Worm (Caenorhabditis elegans): Measurements from ENCODE around the gene C55A6.10.
"Not testable (repeated sequence)": the region's sequence is repeated elsewhere in the genome, so short reads cannot be mapped to it uniquely, and the experiment has no call there.

Gene C55A6.10

DNA sequence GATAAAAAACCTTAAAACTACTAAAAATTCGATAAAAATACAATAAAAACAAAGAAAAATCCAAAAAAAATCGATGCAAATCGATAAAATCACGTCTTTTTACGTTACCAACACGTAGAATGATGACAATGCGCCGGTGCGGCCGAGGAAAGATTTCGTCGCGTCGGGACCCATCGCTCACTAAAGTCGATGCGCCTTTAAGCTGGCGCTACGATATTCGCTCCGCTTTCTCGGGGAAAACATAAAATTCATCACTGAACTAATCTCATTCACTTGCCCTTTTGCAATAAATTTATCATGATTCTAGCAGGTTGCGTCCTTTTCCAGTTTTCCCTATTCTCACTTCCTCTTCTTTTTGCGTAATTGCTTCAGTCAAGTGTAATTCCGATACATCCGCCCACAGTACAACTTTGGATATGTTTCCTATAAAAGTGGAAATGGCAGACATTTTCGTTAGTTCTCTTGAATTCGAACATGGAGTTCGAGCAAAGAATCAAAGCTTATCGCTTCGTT, 21.5 kb upstream of the C55A6.10 start, which contains the start of gene col-157:
TSS of gene col-157 (plus strand) at position 463 of the 513 bp plus-strand sequence.
- TF ChIP-seq med-1 (GFP tag; optimal IDR thresholded peaks at IDR 0.05; ENCODE audit: insufficient read depth); T22C8.4 (GFP tag; IDR thresholded peaks at IDR 0.05); flt-1 (GFP tag; IDR thresholded peaks at IDR 0.05): not testable (repeated sequence)

DNA sequence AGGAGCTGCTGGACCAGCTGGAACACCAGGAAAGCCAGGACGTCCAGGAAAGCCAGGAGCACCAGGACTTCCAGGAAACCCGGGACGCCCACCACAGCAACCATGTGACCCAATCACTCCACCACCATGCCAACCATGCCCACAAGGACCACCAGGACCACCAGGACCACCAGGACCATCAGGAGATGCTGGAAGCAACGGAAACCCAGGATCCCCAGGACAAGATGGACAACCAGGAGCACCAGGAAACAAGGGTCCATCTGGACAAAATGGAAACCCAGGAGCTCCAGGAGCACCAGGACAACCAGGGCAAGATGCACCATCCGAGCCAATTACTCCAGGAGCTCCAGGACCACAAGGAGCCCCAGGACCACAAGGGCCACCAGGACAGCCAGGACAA, 20.7 kb upstream of the C55A6.10 start:
- no peak for TF ChIP-seq med-1 (GFP tag; optimal IDR thresholded peaks at IDR 0.05; ENCODE audit: insufficient read depth)
- TF ChIP-seq ztf-23 (GFP tag; IDR thresholded peaks at IDR 0.05) = no peak
- TF ChIP-seq ref-1 (GFP tag; conservative IDR thresholded peaks at IDR 0.05) = no peak
- no peak for TF ChIP-seq T22C8.4 (GFP tag; IDR thresholded peaks at IDR 0.05)
- TF ChIP-seq flt-1 (GFP tag; IDR thresholded peaks at IDR 0.05) = no peak
- no peak for TF ChIP-seq tab-1 (GFP tag; IDR thresholded peaks at IDR 0.05)
- TF ChIP-seq ztf-29 (GFP tag; IDR thresholded peaks at IDR 0.05) = no peak

ce11 chrV:11485558-11485957, 19.6 kb upstream of the C55A6.10 start, which contains the start of gene srh-1:
TSS of gene srh-1 (plus strand) at chrV:11485858.
- TF ChIP-seq ztf-29 (GFP tag; IDR thresholded peaks at IDR 0.05) (no peak), tab-1 (GFP tag; IDR thresholded peaks at IDR 0.05) (no peak), med-1 (GFP tag; optimal IDR thresholded peaks at IDR 0.05; ENCODE audit: insufficient read depth) (no peak), ref-1 (GFP tag; conservative IDR thresholded peaks at IDR 0.05) (no peak), T22C8.4 (GFP tag; IDR thresholded peaks at IDR 0.05) (no peak), klf-2 (GFP tag; conservative IDR thresholded peaks at IDR 0.05) (no peak), cog-1 (tag; optimal IDR thresholded peaks at IDR 0.05) (no peak), flt-1 (GFP tag; IDR thresholded peaks at IDR 0.05) (no peak), ztf-23 (GFP tag; IDR thresholded peaks at IDR 0.05) (no peak)

ce11 chrV:11486680-11487079, 18.5 kb upstream of the C55A6.10 start, which contains the start of gene T11F9.10:
TSS of gene T11F9.10 (plus strand) at chrV:11486980.
- no peak for TF ChIP-seq cog-1 (tag; optimal IDR thresholded peaks at IDR 0.05)
- TF ChIP-seq ztf-29 (GFP tag; IDR thresholded peaks at IDR 0.05) = no peak
- TF ChIP-seq ztf-23 (GFP tag; IDR thresholded peaks at IDR 0.05) = no peak
- TF ChIP-seq flt-1 (GFP tag; IDR thresholded peaks at IDR 0.05) = no peak
- TF ChIP-seq tab-1 (GFP tag; IDR thresholded peaks at IDR 0.05) = no peak
- TF ChIP-seq T22C8.4 (GFP tag; IDR thresholded peaks at IDR 0.05) = no peak
- no peak for TF ChIP-seq ref-1 (GFP tag; conservative IDR thresholded peaks at IDR 0.05)
- no peak for TF ChIP-seq klf-2 (GFP tag; conservative IDR thresholded peaks at IDR 0.05)
- no peak for TF ChIP-seq med-1 (GFP tag; optimal IDR thresholded peaks at IDR 0.05; ENCODE audit: insufficient read depth)

ce11 chrV:11488288-11488687, 16.9 kb upstream of the C55A6.10 start:
- TF ChIP-seq T22C8.4 (GFP tag; IDR thresholded peaks at IDR 0.05) = no peak
- TF ChIP-seq cog-1 (tag; optimal IDR thresholded peaks at IDR 0.05) = no peak
- TF ChIP-seq flt-1 (GFP tag; IDR thresholded peaks at IDR 0.05) = no peak
- no peak for TF ChIP-seq ztf-23 (GFP tag; IDR thresholded peaks at IDR 0.05)
- no peak for TF ChIP-seq med-1 (GFP tag; optimal IDR thresholded peaks at IDR 0.05; ENCODE audit: insufficient read depth)
- no peak for TF ChIP-seq ztf-29 (GFP tag; IDR thresholded peaks at IDR 0.05)

DNA sequence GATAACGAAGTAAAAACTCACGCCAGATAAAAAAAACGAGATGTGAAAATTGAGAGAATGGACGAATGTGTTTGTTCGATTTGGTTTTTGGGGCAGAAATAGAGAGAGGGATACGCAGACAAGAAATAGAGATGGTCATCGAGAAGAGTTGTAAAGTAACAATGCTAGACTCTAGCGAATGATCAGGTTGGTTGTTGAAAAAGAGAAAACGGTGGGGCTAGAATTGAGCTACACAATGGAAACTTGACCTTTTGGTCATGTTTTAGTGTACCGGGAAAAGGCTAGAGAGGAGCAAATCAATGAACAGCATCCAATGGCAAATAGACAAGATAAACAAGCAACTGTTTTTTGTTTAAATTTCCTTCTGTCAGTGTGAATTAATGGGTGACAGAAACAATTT, 14.8 kb upstream of the C55A6.10 start, which contains the start of gene dhs-19:
TSS of gene dhs-19 (minus strand) at position 101 of the 400 bp plus-strand sequence.
- TF ChIP-seq ztf-29 (GFP tag; IDR thresholded peaks at IDR 0.05) (no peak), med-1 (GFP tag; optimal IDR thresholded peaks at IDR 0.05; ENCODE audit: insufficient read depth) (no peak), ztf-23 (GFP tag; IDR thresholded peaks at IDR 0.05) (no peak)

DNA sequence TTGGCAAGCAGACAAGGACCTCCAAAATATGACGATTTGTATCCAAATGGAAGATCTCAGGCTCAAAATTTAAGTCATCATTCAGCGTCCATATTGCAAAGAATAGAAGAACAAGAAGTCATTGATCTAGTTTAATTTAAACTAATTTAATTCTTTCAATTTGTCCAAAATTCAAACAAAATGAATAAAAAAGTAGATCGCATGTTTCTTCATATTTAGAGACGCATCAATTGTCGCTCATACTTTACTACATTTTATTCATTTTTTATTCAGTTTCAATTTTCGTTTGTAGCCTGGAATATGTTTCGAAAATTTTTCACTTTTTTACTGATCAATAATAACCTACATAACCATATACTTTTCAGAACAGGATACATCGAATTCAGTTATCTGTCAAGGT, 12.7 kb upstream of the C55A6.10 start, which contains the start of gene T11F9.21:
TSS of gene T11F9.21 (plus strand) at position 301 of the 400 bp plus-strand sequence.
- TF ChIP-seq tab-1 (GFP tag; IDR thresholded peaks at IDR 0.05) (no peak), ref-1 (GFP tag; conservative IDR thresholded peaks at IDR 0.05) (no peak), klf-2 (GFP tag; conservative IDR thresholded peaks at IDR 0.05) (no peak), ztf-29 (GFP tag; IDR thresholded peaks at IDR 0.05) (no peak), med-1 (GFP tag; optimal IDR thresholded peaks at IDR 0.05; ENCODE audit: insufficient read depth) (no peak)

- TF ChIP-seq tab-1 (GFP tag; IDR thresholded peaks at IDR 0.05) (no peak), flt-1 (GFP tag; IDR thresholded peaks at IDR 0.05) (no peak), ztf-29 (GFP tag; IDR thresholded peaks at IDR 0.05) (no peak), cog-1 (tag; optimal IDR thresholded peaks at IDR 0.05) (no peak), T22C8.4 (GFP tag; IDR thresholded peaks at IDR 0.05) (no peak), ref-1 (GFP tag; conservative IDR thresholded peaks at IDR 0.05) (no peak), klf-2 (GFP tag; conservative IDR thresholded peaks at IDR 0.05) (no peak), med-1 (GFP tag; optimal IDR thresholded peaks at IDR 0.05; ENCODE audit: insufficient read depth) (no peak), ztf-23 (GFP tag; IDR thresholded peaks at IDR 0.05) (no peak)
Measured at ce11 chrV:11496283-11496682, 8.9 kb upstream of the C55A6.10 start, which contains the start of gene htrl-1. TSS of gene htrl-1 (minus strand) at chrV:11496383.

ce11 chrV:11497475-11497874, 7.7 kb upstream of the C55A6.10 start:
- no peak for TF ChIP-seq flt-1 (GFP tag; IDR thresholded peaks at IDR 0.05)
- TF ChIP-seq T22C8.4 (GFP tag; IDR thresholded peaks at IDR 0.05) = no peak
- TF ChIP-seq ref-1 (GFP tag; conservative IDR thresholded peaks at IDR 0.05) = no peak

ce11 chrV:11499786-11500185, 5.4 kb upstream of the C55A6.10 start:
- TF ChIP-seq tab-1 (GFP tag; IDR thresholded peaks at IDR 0.05) (no peak), cog-1 (tag; optimal IDR thresholded peaks at IDR 0.05) (no peak), T22C8.4 (GFP tag; IDR thresholded peaks at IDR 0.05) (no peak), med-1 (GFP tag; optimal IDR thresholded peaks at IDR 0.05; ENCODE audit: insufficient read depth) (no peak), flt-1 (GFP tag; IDR thresholded peaks at IDR 0.05) (no peak), klf-2 (GFP tag; conservative IDR thresholded peaks at IDR 0.05) (no peak)

DNA sequence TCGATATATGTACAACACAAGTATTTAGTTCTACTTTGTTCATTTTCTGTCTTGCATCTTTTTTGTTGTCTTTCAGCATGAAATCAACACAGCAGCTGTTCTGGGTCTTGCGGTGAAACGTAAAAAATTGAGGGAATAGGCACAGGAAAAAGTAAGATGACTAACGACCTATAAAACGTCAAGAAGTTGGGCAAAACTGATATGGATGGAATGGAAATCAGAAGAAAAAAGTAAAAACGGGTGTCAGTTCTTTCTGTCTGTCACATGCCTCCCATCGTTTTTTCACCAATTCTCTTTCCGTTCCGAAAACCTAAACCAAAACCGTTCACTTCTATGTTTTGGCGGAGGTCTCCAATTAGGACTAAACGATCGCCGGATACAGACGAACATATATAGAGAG, 4.2 kb upstream of the C55A6.10 start:
- no peak for TF ChIP-seq flt-1 (GFP tag; IDR thresholded peaks at IDR 0.05)
